Fruit fly (Drosophila melanogaster) whole organism, embryonic: ENCODE data around the gene Paris.

ENCODE experiments used
- Antp ChIP-seq: fragments of 200-800 bp; sonication (Bioruptor generic); optimal IDR thresholded peaks from 3 replicates; lab custom pipeline; 2016; ENCODE audit warnings: missing biosample characterization, missing genetic modification characterization
- Atf3 ChIP-seq: fragments of 200-800 bp; sonication (Bioruptor generic); optimal IDR thresholded peaks from 3 replicates; lab custom pipeline; 2016; ENCODE audit warnings: missing biosample characterization, missing genetic modification characterization
- CG12155 ChIP-seq: fragments of 200-800 bp; sonication (Bioruptor generic); optimal IDR thresholded peaks from 3 replicates; lab custom pipeline; 2016; ENCODE audit warnings: missing biosample characterization, missing genetic modification characterization
- CG12391 ChIP-seq: fragments of 200-800 bp; sonication (Bioruptor generic); optimal IDR thresholded peaks from 3 replicates; lab custom pipeline; 2018; ENCODE audit warnings: missing biosample characterization, mild to moderate bottlenecking, missing genetic modification characterization, moderate library complexity
- CG12769 ChIP-seq: fragments of 200-800 bp; sonication (Bioruptor generic); optimal IDR thresholded peaks from 2 replicates; lab custom pipeline; 2019; ENCODE audit warnings: missing biosample characterization, mild to moderate bottlenecking, missing genetic modification characterization, moderate library complexity
- CG13624 ChIP-seq: fragments of 200-800 bp; sonication (Bioruptor generic); optimal IDR thresholded peaks from 2 replicates; lab custom pipeline; 2016; ENCODE audit warnings: missing biosample characterization, missing genetic modification characterization
- CG14710 ChIP-seq: fragments of 200-800 bp; sonication (Bioruptor generic); optimal IDR thresholded peaks from 3 replicates; lab custom pipeline; 2019; ENCODE audit warnings: missing biosample characterization, mild to moderate bottlenecking, missing genetic modification characterization, moderate library complexity
- CG15696 ChIP-seq: fragments of 200-800 bp; sonication (Bioruptor generic); optimal IDR thresholded peaks from 2 replicates; lab custom pipeline; 2019; ENCODE audit warnings: missing biosample characterization, mild to moderate bottlenecking, missing genetic modification characterization, moderate library complexity
- CG18011 ChIP-seq: fragments of 200-800 bp; sonication (Bioruptor generic); optimal IDR thresholded peaks from 2 replicates; lab custom pipeline; 2017; ENCODE audit warnings: missing biosample characterization, missing genetic modification characterization, mild to moderate bottlenecking, moderate library complexity, missing genotype
- CG18476 ChIP-seq: fragments of 200-800 bp; sonication (Bioruptor generic); optimal IDR thresholded peaks from 2 replicates; lab custom pipeline; 2016; ENCODE audit warnings: missing biosample characterization, mild to moderate bottlenecking, missing genetic modification characterization
- CG32532 ChIP-seq: fragments of 200-800 bp; sonication (Bioruptor generic); IDR thresholded peaks from 2 replicates; pipeline ENCODE4 v1.3.6; 2022; ENCODE audit warnings: missing biosample characterization, missing genetic modification characterization
- CG3847 ChIP-seq: fragments of 200-800 bp; sonication (Bioruptor generic); IDR thresholded peaks from 2 replicates; pipeline ENCODE4 v1.3.6; 2022; ENCODE audit warnings: missing biosample characterization, missing genetic modification characterization
- CG4328 ChIP-seq: fragments of 200-800 bp; sonication (Bioruptor generic); optimal IDR thresholded peaks from 3 replicates; lab custom pipeline; 2017; ENCODE audit warnings: missing biosample characterization, missing genetic modification reagents, missing genetic modification characterization
- CG4404 ChIP-seq: fragments of 200-800 bp; sonication (Bioruptor generic); IDR thresholded peaks from 2 replicates; pipeline ENCODE4 v1.3.6; 2022; ENCODE audit warnings: missing biosample characterization, missing genetic modification characterization
- CG4707 ChIP-seq: fragments of 200-800 bp; sonication (Bioruptor generic); optimal IDR thresholded peaks from 2 replicates; lab custom pipeline; 2018; ENCODE audit warnings: missing biosample characterization, mild to moderate bottlenecking, missing genetic modification characterization, moderate library complexity
- CG5953 ChIP-seq: fragments of 200-800 bp; sonication (Bioruptor generic); IDR thresholded peaks from 2 replicates; pipeline ENCODE4 v1.3.6; 2022; ENCODE audit warnings: missing biosample characterization, missing genetic modification characterization
- CG6683 ChIP-seq: fragments of 200-800 bp; sonication (Bioruptor generic); optimal IDR thresholded peaks from 2 replicates; lab custom pipeline; 2017; ENCODE audit warnings: missing biosample characterization, mild to moderate bottlenecking, missing genetic modification characterization, missing genetic modification reagents
- CG6765 ChIP-seq: fragments of 200-800 bp; sonication (Bioruptor generic); optimal IDR thresholded peaks from 3 replicates; lab custom pipeline; 2017; ENCODE audit warnings: missing biosample characterization, mild to moderate bottlenecking, missing genetic modification characterization
- CG8359 ChIP-seq: fragments of 200-800 bp; sonication (Bioruptor generic); optimal IDR thresholded peaks from 2 replicates; lab custom pipeline; 2017; ENCODE audit warnings: missing biosample characterization, mild to moderate bottlenecking, missing genetic modification characterization, borderline replicate concordance
- CG9609 ChIP-seq: fragments of 200-800 bp; sonication (Bioruptor generic); optimal IDR thresholded peaks from 3 replicates; lab custom pipeline; 2016; ENCODE audit warnings: missing biosample characterization, missing genetic modification characterization
- CG9727 ChIP-seq: fragments of 200-800 bp; sonication (Bioruptor generic); optimal IDR thresholded peaks from 3 replicates; lab custom pipeline; 2017; ENCODE audit warnings: missing biosample characterization, mild to moderate bottlenecking, missing genetic modification characterization
- D ChIP-seq, 2 experiments: fragments of 200-800 bp in 1 of 2; fragments of >200 bp in 1 of 2; sonication (Bioruptor generic) in 1 of 2; optimal IDR thresholded peaks; 2 replicates in 1 of 2; 3 replicates in 1 of 2; lab custom pipeline; 2017; ENCODE audit warnings: mild to moderate bottlenecking in 1 of 2, missing biosample characterization in 1 of 2, missing genetic modification characterization in 1 of 2, missing genetic modification reagents in 1 of 2
- Dll ChIP-seq: fragments of 200-800 bp; sonication (Bioruptor generic); IDR thresholded peaks from 4 replicates; pipeline ENCODE4 v1.3.6; 2022; ENCODE audit warnings: missing biosample characterization, missing genetic modification characterization; ENCODE audit not compliant: partially characterized antibody
- Gug ChIP-seq: fragments of 200-800 bp; sonication (Bioruptor generic); IDR thresholded peaks from 4 replicates; pipeline ENCODE4 v1.3.6; 2022; ENCODE audit warnings: missing biosample characterization, missing genetic modification characterization
- HLH54F ChIP-seq: fragments of 200-800 bp; sonication (Bioruptor generic); optimal IDR thresholded peaks from 3 replicates; lab custom pipeline; 2016; ENCODE audit warnings: missing biosample characterization, missing genetic modification characterization
- HLHmδ ChIP-seq: fragments of 200-800 bp; sonication (Bioruptor generic); optimal IDR thresholded peaks from 2 replicates; lab custom pipeline; 2018; ENCODE audit warnings: missing biosample characterization, mild to moderate bottlenecking, missing genetic modification characterization, moderate library complexity
- Hr3 ChIP-seq: fragments of 200-800 bp; sonication (Bioruptor generic); optimal IDR thresholded peaks from 3 replicates; lab custom pipeline; 2016; ENCODE audit warnings: missing biosample characterization, missing genetic modification characterization
- Myb ChIP-seq: fragments of 200-800 bp; sonication (Bioruptor generic); optimal IDR thresholded peaks from 2 replicates; lab custom pipeline; 2016; ENCODE audit warnings: missing biosample characterization, missing genetic modification characterization
- Nf-YC ChIP-seq: fragments of 200-800 bp; optimal IDR thresholded peaks from 3 replicates; lab custom pipeline; 2019; ENCODE audit warnings: missing biosample characterization, mild to moderate bottlenecking, missing genetic modification characterization, moderate library complexity
- Poxn ChIP-seq: fragments of 200-800 bp; sonication (Bioruptor generic); IDR thresholded peaks from 2 replicates; pipeline ENCODE4 v1.3.6; 2022; ENCODE audit warnings: missing biosample characterization, missing genetic modification characterization
- Ptx1 ChIP-seq: fragments of 200-800 bp; sonication (Bioruptor generic); IDR thresholded peaks from 2 replicates; pipeline ENCODE4 v1.3.6; 2022; ENCODE audit warnings: missing biosample characterization, missing genetic modification characterization
- Ravus ChIP-seq: fragments of 200-800 bp; sonication (Bioruptor generic); IDR thresholded peaks from 2 replicates; pipeline ENCODE4 v1.3.6; 2022; ENCODE audit warnings: missing biosample characterization, missing genetic modification characterization
- Rx ChIP-seq: fragments of 200-800 bp; sonication (Bioruptor generic); IDR thresholded peaks from 2 replicates; pipeline ENCODE4 v1.3.6; 2022; ENCODE audit warnings: missing biosample characterization, missing genetic modification characterization
- bab2 ChIP-seq: fragments of 200-800 bp; sonication (Bioruptor generic); optimal IDR thresholded peaks from 2 replicates; lab custom pipeline; 2016; ENCODE audit warnings: missing biosample characterization, missing genetic modification characterization
- btn ChIP-seq: fragments of 200-800 bp; sonication (Bioruptor generic); optimal IDR thresholded peaks from 2 replicates; lab custom pipeline; 2016; ENCODE audit warnings: missing biosample characterization, missing genetic modification characterization
- caup ChIP-seq: fragments of 200-800 bp; sonication (Bioruptor generic); optimal IDR thresholded peaks from 3 replicates; lab custom pipeline; 2017; ENCODE audit warnings: missing biosample characterization, mild to moderate bottlenecking, missing genetic modification characterization, moderate library complexity; ENCODE audit not compliant: severe bottlenecking
- chif ChIP-seq, 2 experiments: fragments of 200-800 bp; sonication (Bioruptor generic); optimal IDR thresholded peaks; 3 replicates each; lab custom pipeline; 2016; ENCODE audit warnings: missing biosample characterization in 2 of 2, missing genetic modification characterization in 2 of 2
- chm ChIP-seq: fragments of 200-800 bp; sonication (Bioruptor generic); IDR thresholded peaks from 2 replicates; pipeline ENCODE4 v1.3.6; 2022; ENCODE audit warnings: missing biosample characterization, missing genetic modification characterization
- chn ChIP-seq: fragments of 200-800 bp; sonication (Bioruptor generic); optimal IDR thresholded peaks from 2 replicates; lab custom pipeline; 2016; ENCODE audit warnings: missing biosample characterization, missing genetic modification characterization
- fd3F ChIP-seq: fragments of 200-800 bp; sonication (Bioruptor generic); optimal IDR thresholded peaks from 2 replicates; lab custom pipeline; 2018; ENCODE audit warnings: missing biosample characterization, mild to moderate bottlenecking, missing genetic modification characterization, moderate library complexity
- gfzf ChIP-seq: fragments of 200-800 bp; sonication (Bioruptor generic); optimal IDR thresholded peaks from 2 replicates; lab custom pipeline; 2016; ENCODE audit warnings: missing biosample characterization, mild to moderate bottlenecking, missing genetic modification characterization, moderate library complexity
- klu ChIP-seq: fragments of 200-800 bp; sonication (Bioruptor generic); IDR thresholded peaks from 2 replicates; pipeline ENCODE4 v1.3.6; 2022; ENCODE audit warnings: missing biosample characterization, missing genetic modification characterization
- lola ChIP-seq, 3 experiments: fragments of >200 bp in 2 of 3; fragments of 200-800 bp in 1 of 3; sonication (Bioruptor generic) in 1 of 3; optimal IDR thresholded peaks; 2 replicates each; lab custom pipeline; 2017 to 2019; ENCODE audit warnings: missing biosample characterization in 3 of 3, missing genetic modification characterization in 3 of 3, mild to moderate bottlenecking in 1 of 3, moderate library complexity in 1 of 3
- nau ChIP-seq: fragments of 200-800 bp; sonication (Bioruptor generic); optimal IDR thresholded peaks from 3 replicates; lab custom pipeline; 2017; ENCODE audit warnings: missing biosample characterization, mild to moderate bottlenecking, missing genetic modification characterization, missing genetic modification reagents
- sisA ChIP-seq: fragments of 200-800 bp; sonication (Bioruptor generic); IDR thresholded peaks from 2 replicates; pipeline ENCODE4 v1.3.6; 2022; ENCODE audit warnings: missing biosample characterization, missing genetic modification characterization
- stc ChIP-seq: fragments of 200-800 bp; sonication (Bioruptor generic); IDR thresholded peaks from 2 replicates; pipeline ENCODE4 v1.3.6; 2022; ENCODE audit warnings: missing biosample characterization, missing genetic modification characterization

The Paris gene

DNA sequence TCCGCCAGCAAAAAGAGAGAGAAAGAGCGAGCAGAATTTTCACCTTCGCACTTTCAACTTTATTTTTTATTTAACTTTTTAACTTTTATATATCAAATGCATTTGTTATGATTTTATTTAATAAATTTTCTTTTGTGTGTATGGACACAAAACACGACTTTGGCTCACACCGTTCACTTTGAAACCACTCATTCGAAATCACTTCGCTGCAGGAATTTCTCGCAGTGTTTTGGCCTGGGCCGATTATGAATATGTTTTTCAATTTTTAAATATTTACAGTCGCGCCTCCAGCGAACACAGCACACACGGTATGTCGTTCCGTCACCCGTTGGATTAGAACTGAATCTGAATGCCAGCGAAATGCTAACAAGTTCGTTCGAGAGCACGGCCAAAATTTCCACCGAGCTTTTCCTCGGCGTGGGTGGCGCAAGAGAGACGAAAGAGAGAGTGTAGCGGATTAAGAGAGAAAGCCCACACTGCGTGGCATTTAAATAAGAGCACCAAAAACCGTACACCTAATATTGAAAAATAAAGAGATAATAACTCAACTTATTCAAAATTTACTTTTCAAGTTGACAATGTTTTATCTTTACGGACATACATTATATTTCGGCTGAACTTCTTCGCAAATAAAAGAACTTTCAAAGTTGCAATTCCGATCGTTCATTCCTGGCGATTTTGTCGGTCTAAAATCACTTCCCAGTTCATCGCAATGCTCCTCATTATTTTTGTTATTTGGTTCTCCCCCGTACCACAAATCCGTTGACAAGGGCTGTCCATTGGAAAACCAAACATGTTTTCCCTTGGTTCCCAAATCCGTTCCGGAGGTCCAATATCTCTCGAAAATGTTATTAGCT, 22.3 kb upstream of the Paris start, which contains the start of gene CG15431 (continued):
- peak; percentile 33 for TF ChIP-seq bab2 (GFP tag; lab: Kevin White, UChicago)
- peak; percentile 49 for TF ChIP-seq fd3F (GFP tag; lab: Kevin White, UChicago)
- TF ChIP-seq Nf-YC (tag; lab: Kevin White, UChicago), result peak; percentile 1
- peak in 1 of 2 experiments; percentile 3 for TF ChIP-seq chif (GFP tag; optimal IDR thresholded peaks at IDR 0.05; lab: Kevin White, UChicago)
- peak; percentile 25 for TF ChIP-seq CG18011 (GFP tag; lab: Kevin White, UChicago)
- no peak for TF ChIP-seq CG15696 (tag; lab: Kevin White, UChicago)

DNA sequence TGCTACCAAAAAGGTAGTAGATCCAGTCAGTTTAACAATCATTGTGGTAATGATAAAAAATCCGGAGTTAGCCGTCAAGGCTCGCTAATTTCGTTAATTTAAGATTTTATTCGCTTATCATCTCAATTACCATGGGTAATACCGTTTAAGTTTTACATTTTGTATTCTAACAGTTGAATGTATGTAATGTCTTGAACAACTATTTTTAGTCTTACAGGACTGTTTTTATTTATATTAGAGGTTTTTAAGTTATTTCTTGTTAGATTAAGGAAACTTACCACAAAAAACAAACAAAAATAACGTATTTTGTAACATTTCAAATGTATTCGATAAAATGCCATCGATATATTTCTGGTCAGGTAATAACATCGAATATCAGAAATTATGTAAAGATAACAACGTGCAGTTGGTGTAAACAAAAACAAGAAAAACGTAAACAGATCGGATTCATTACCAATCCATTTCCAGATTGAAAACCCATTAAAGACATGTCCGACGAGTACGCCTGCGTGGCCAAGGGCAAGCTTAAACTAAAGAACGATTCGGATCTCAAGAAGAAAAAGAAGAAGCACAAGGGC, 21.3 kb upstream of the Paris start, which contains the start of the genes Sfp24F and CG15432:
Gene Sfp24F, minus strand, starts transcription at position 51 of the 578 bp plus-strand sequence.
Gene CG15432, plus strand, starts transcription at position 311 of the 578 bp plus-strand sequence.
- TF ChIP-seq CG13624 (GFP tag; lab: Kevin White, UChicago), result no peak
- TF ChIP-seq CG4404 (GFP tag; lab: Robert Waterston, UW), result no peak
- TF ChIP-seq CG6683, result no peak
- no peak for TF ChIP-seq klu (GFP tag; lab: Robert Waterston, UW)
- TF ChIP-seq CG12391 (tag; lab: Kevin White, UChicago), result no peak
- no peak for TF ChIP-seq btn (GFP tag; lab: Kevin White, UChicago)
- no peak for TF ChIP-seq CG8359
- TF ChIP-seq Gug (GFP tag; lab: Robert Waterston, UW), result no peak
- no peak for TF ChIP-seq CG4328 (GFP tag; lab: Kevin White, UChicago)
- no peak for TF ChIP-seq HLHmδ (GFP tag; lab: Kevin White, UChicago)
- TF ChIP-seq Dll (GFP tag; lab: Robert Waterston, UW), result peak; percentile 73
- no peak for TF ChIP-seq stc
- TF ChIP-seq CG4707 (GFP tag; lab: Kevin White, UChicago), result no peak
- TF ChIP-seq chn, result no peak
- no peak for TF ChIP-seq CG12769 (tag; lab: Kevin White, UChicago)
- no peak for TF ChIP-seq lola (GFP tag; optimal IDR thresholded peaks at IDR 0.05; lab: Kevin White, UChicago)
- TF ChIP-seq Antp (GFP tag; lab: Kevin White, UChicago), result no peak
- TF ChIP-seq CG14710 (tag; lab: Kevin White, UChicago), result peak; percentile 40
- no peak for TF ChIP-seq Ravus (GFP tag; lab: Robert Waterston, UW)
- no peak for TF ChIP-seq Rx (GFP tag; lab: Robert Waterston, UW)
- no peak for TF ChIP-seq sisA (GFP tag; lab: Robert Waterston, UW)
- no peak for TF ChIP-seq D (optimal IDR thresholded peaks at IDR 0.05; lab: Kevin White, UChicago)
- no peak for TF ChIP-seq D (GFP tag; optimal IDR thresholded peaks at IDR 0.05; lab: Kevin White, UChicago)
- TF ChIP-seq CG18476 (GFP tag; lab: Kevin White, UChicago), result no peak
- no peak for TF ChIP-seq caup (GFP tag; lab: Kevin White, UChicago)
- TF ChIP-seq CG6765 (GFP tag; lab: Kevin White, UChicago), result no peak
- TF ChIP-seq CG9609 (GFP tag; lab: Kevin White, UChicago), result no peak
- no peak for TF ChIP-seq nau (GFP tag; lab: Kevin White, UChicago)
- peak; percentile 94 for TF ChIP-seq Myb (GFP tag; lab: Kevin White, UChicago)
- TF ChIP-seq chm, result no peak
- no peak for TF ChIP-seq Ptx1 (GFP tag; lab: Robert Waterston, UW)
- TF ChIP-seq gfzf, result peak; percentile 32
- TF ChIP-seq HLH54F, result no peak
- no peak for TF ChIP-seq Poxn
- TF ChIP-seq Hr3 (GFP tag; lab: Kevin White, UChicago), result no peak
- no peak for TF ChIP-seq CG12155
- TF ChIP-seq CG5953 (GFP tag; lab: Robert Waterston, UW), result no peak
- TF ChIP-seq CG9727 (GFP tag; lab: Kevin White, UChicago), result no peak
- no peak for TF ChIP-seq CG32532 (GFP tag; lab: Robert Waterston, UW)
- no peak for TF ChIP-seq CG3847
- TF ChIP-seq Atf3 (GFP tag; lab: Kevin White, UChicago), result no peak
